Fruit fly (Drosophila melanogaster) whole organism, embryonic: ENCODE data around the gene hry.

Source experiments
- Adf1 ChIP-seq: fragments of 200-800 bp; sonication (Bioruptor generic); IDR thresholded peaks from 2 replicates; pipeline ENCODE4 v1.3.6; 2022; ENCODE audit warnings: missing biosample characterization, missing genetic modification characterization
- Atf3 ChIP-seq: fragments of 200-800 bp; sonication (Bioruptor generic); optimal IDR thresholded peaks from 3 replicates; lab custom pipeline; 2016; ENCODE audit warnings: missing biosample characterization, missing genetic modification characterization
- C15 ChIP-seq: fragments of 200-800 bp; sonication (Bioruptor generic); IDR thresholded peaks from 3 replicates; pipeline ENCODE4 v1.3.6; 2022; ENCODE audit warnings: missing biosample characterization, missing genetic modification characterization
- CG12219 ChIP-seq: fragments of 200-800 bp; sonication (Bioruptor generic); optimal IDR thresholded peaks from 3 replicates; lab custom pipeline; 2018; ENCODE audit warnings: missing biosample characterization, mild to moderate bottlenecking, missing genetic modification characterization
- CG12769 ChIP-seq: fragments of 200-800 bp; sonication (Bioruptor generic); optimal IDR thresholded peaks from 2 replicates; lab custom pipeline; 2019; ENCODE audit warnings: missing biosample characterization, mild to moderate bottlenecking, missing genetic modification characterization, moderate library complexity
- CG17361 ChIP-seq: fragments of 200-800 bp; sonication (Bioruptor generic); IDR thresholded peaks from 3 replicates; pipeline ENCODE4 v1.3.6; 2022; ENCODE audit warnings: missing biosample characterization, missing genetic modification characterization
- CG17829 ChIP-seq: fragments of 200-800 bp; optimal IDR thresholded peaks from 2 replicates; lab custom pipeline; 2019; ENCODE audit warnings: missing biosample characterization, mild to moderate bottlenecking, missing genetic modification characterization, moderate library complexity
- CG31441 ChIP-seq: fragments of 200-800 bp; sonication (Bioruptor generic); IDR thresholded peaks from 2 replicates; pipeline ENCODE4 v1.3.6; 2022; ENCODE audit warnings: missing biosample characterization, missing genetic modification characterization
- CG32767 ChIP-seq: fragments of 200-800 bp; sonication (Bioruptor generic); IDR thresholded peaks from 2 replicates; pipeline ENCODE4 v1.3.6; 2022; ENCODE audit warnings: missing biosample characterization, missing genetic modification characterization
- CG32772 ChIP-seq: fragments of 200-800 bp; sonication (Bioruptor generic); IDR thresholded peaks from 2 replicates; pipeline ENCODE4 v1.3.6; 2022; ENCODE audit warnings: missing biosample characterization, missing genetic modification characterization
- CG6765 ChIP-seq: fragments of 200-800 bp; sonication (Bioruptor generic); optimal IDR thresholded peaks from 3 replicates; lab custom pipeline; 2017; ENCODE audit warnings: missing biosample characterization, mild to moderate bottlenecking, missing genetic modification characterization
- CG6791 ChIP-seq: fragments of 200-800 bp; sonication (Bioruptor generic); IDR thresholded peaks from 3 replicates; pipeline ENCODE4 v1.3.6; 2022; ENCODE audit warnings: missing biosample characterization, missing genetic modification characterization; ENCODE audit not compliant: partially characterized antibody
- CG8765 ChIP-seq: fragments of 200-800 bp; sonication (Bioruptor generic); IDR thresholded peaks from 2 replicates; pipeline ENCODE4 v1.3.6; 2022; ENCODE audit warnings: missing biosample characterization, missing genetic modification characterization
- D ChIP-seq, 2 experiments: fragments of 200-800 bp in 1 of 2; fragments of >200 bp in 1 of 2; sonication (Bioruptor generic) in 1 of 2; optimal IDR thresholded peaks; 2 replicates in 1 of 2; 3 replicates in 1 of 2; lab custom pipeline; 2017; ENCODE audit warnings: mild to moderate bottlenecking in 1 of 2, missing biosample characterization in 1 of 2, missing genetic modification characterization in 1 of 2, missing genetic modification reagents in 1 of 2
- Drgx ChIP-seq: fragments of 200-800 bp; sonication (Bioruptor generic); IDR thresholded peaks from 2 replicates; pipeline ENCODE4 v1.3.6; 2022; ENCODE audit warnings: missing biosample characterization, missing genetic modification characterization
- Ets65A ChIP-seq: fragments of 200-800 bp; sonication (Bioruptor generic); peaks from one replicate; lab custom pipeline; 2016; ENCODE audit warnings: missing biosample characterization, missing genetic modification characterization
- Fer1 ChIP-seq: fragments of 200-800 bp; sonication (Bioruptor generic); optimal IDR thresholded peaks from 2 replicates; lab custom pipeline; 2017; ENCODE audit warnings: missing biosample characterization, mild to moderate bottlenecking, missing genetic modification characterization
- H15 ChIP-seq: fragments of 200-800 bp; sonication (Bioruptor generic); IDR thresholded peaks from 3 replicates; pipeline ENCODE4 v1.3.6; 2022; ENCODE audit warnings: missing biosample characterization, missing genetic modification characterization
- Med ChIP-seq: fragments of 200-800 bp; sonication (Bioruptor generic); peaks from one replicate; lab custom pipeline; 2016; ENCODE audit warnings: missing biosample characterization, missing genetic modification characterization, mild to moderate bottlenecking, inconsistent platforms, moderate library complexity
- Mrtf ChIP-seq: fragments of 200-800 bp; sonication (Bioruptor generic); IDR thresholded peaks from 3 replicates; pipeline ENCODE4 v1.3.6; 2022; ENCODE audit warnings: missing biosample characterization, missing genetic modification characterization
- Optix ChIP-seq: fragments of 200-800 bp; sonication (Bioruptor generic); IDR thresholded peaks from 3 replicates; pipeline ENCODE4 v1.3.6; 2022; ENCODE audit warnings: missing biosample characterization, missing genetic modification characterization
- Pdp1 ChIP-seq, 2 experiments: fragments of 200-800 bp; sonication (Bioruptor generic); optimal IDR thresholded peaks; 3 replicates each; lab custom pipeline; 2016; ENCODE audit warnings: missing biosample characterization in 2 of 2, missing genetic modification characterization in 2 of 2, mild to moderate bottlenecking in 1 of 2, moderate library complexity in 1 of 2
- cg ChIP-seq: fragments of 200-800 bp; sonication (Bioruptor generic); optimal IDR thresholded peaks from 3 replicates; lab custom pipeline; 2019; ENCODE audit warnings: missing biosample characterization, mild to moderate bottlenecking, missing genetic modification characterization, moderate library complexity
- chinmo ChIP-seq: fragments of 200-800 bp; sonication (Bioruptor generic); IDR thresholded peaks from 4 replicates; pipeline ENCODE4 v1.3.6; 2022; ENCODE audit warnings: missing biosample characterization, missing genetic modification characterization; ENCODE audit not compliant: partially characterized antibody
- cwo ChIP-seq: fragments of 200-800 bp; sonication (Bioruptor generic); optimal IDR thresholded peaks from 3 replicates; lab custom pipeline; 2017; ENCODE audit warnings: missing biosample characterization, missing genetic modification characterization, mild to moderate bottlenecking, moderate library complexity, missing genetic modification reagents
- dm ChIP-seq: fragments of 200-800 bp; sonication (Bioruptor generic); optimal IDR thresholded peaks from 3 replicates; lab custom pipeline; 2016; ENCODE audit warnings: missing biosample characterization, missing genetic modification characterization
- gem ChIP-seq: fragments of 200-800 bp; sonication (Bioruptor generic); optimal IDR thresholded peaks from 2 replicates; lab custom pipeline; 2019; ENCODE audit warnings: missing biosample characterization, mild to moderate bottlenecking, missing genetic modification characterization, moderate library complexity
- h ChIP-seq: fragments of >200 bp; optimal IDR thresholded peaks from 2 replicates; lab custom pipeline; 2017
- kay ChIP-seq: fragments of 200-800 bp; sonication (Bioruptor generic); optimal IDR thresholded peaks from 2 replicates; lab custom pipeline; 2016; ENCODE audit warnings: missing biosample characterization, missing genetic modification characterization
- nmo ChIP-seq: fragments of 200-800 bp; sonication (Bioruptor generic); optimal IDR thresholded peaks from 2 replicates; lab custom pipeline; 2018; ENCODE audit warnings: missing biosample characterization, mild to moderate bottlenecking, missing genetic modification characterization, moderate library complexity
- onecut ChIP-seq: fragments of 200-800 bp; sonication (Bioruptor generic); IDR thresholded peaks from 2 replicates; pipeline ENCODE4 v1.3.6; 2022; ENCODE audit warnings: missing biosample characterization, missing genetic modification characterization
- otp ChIP-seq: fragments of 200-800 bp; sonication (Bioruptor generic); IDR thresholded peaks from 3 replicates; pipeline ENCODE4, ENCODE4 v1.3.6; 2022; ENCODE audit warnings: missing biosample characterization, missing genetic modification characterization
- pb ChIP-seq: fragments of 200-800 bp; sonication (Bioruptor generic); optimal IDR thresholded peaks from 3 replicates; lab custom pipeline; 2016; ENCODE audit warnings: missing biosample characterization, missing genetic modification characterization
- rib ChIP-seq: fragments of 200-800 bp; sonication (Bioruptor generic); IDR thresholded peaks from 2 replicates; pipeline ENCODE4 v1.3.6; 2022; ENCODE audit warnings: missing biosample characterization, missing genetic modification characterization
- row ChIP-seq: fragments of 200-800 bp; sonication (Bioruptor generic); IDR thresholded peaks from 3 replicates; pipeline ENCODE4 v1.3.6; 2022; ENCODE audit warnings: missing biosample characterization, missing genetic modification characterization
- sd ChIP-seq: fragments of 200-800 bp; sonication (Bioruptor generic); optimal IDR thresholded peaks from 3 replicates; lab custom pipeline; 2018; ENCODE audit warnings: missing biosample characterization, mild to moderate bottlenecking, missing genetic modification characterization, moderate library complexity
- sens-2 ChIP-seq: fragments of 200-800 bp; sonication (Bioruptor generic); IDR thresholded peaks from 2 replicates; pipeline ENCODE4 v1.3.6; 2022; ENCODE audit warnings: missing biosample characterization, missing genetic modification characterization
- seq ChIP-seq: fragments of 200-800 bp; sonication (Bioruptor generic); IDR thresholded peaks from 2 replicates; pipeline ENCODE4 v1.3.6; 2022; ENCODE audit warnings: missing biosample characterization, missing genetic modification characterization
- sna ChIP-seq: fragments of 200-800 bp; sonication (Bioruptor generic); IDR thresholded peaks from 2 replicates; pipeline ENCODE4 v1.3.6; 2022; ENCODE audit warnings: missing biosample characterization, missing genetic modification characterization; ENCODE audit not compliant: partially characterized antibody
- sug ChIP-seq: fragments of 200-800 bp; optimal IDR thresholded peaks from 2 replicates; lab custom pipeline; 2019; ENCODE audit warnings: missing biosample characterization, mild to moderate bottlenecking, missing genetic modification characterization, moderate library complexity
- tin ChIP-seq: fragments of 200-800 bp; sonication (Bioruptor generic); optimal IDR thresholded peaks from 3 replicates; lab custom pipeline; 2016; ENCODE audit warnings: missing biosample characterization, missing genetic modification characterization
- tup ChIP-seq: fragments of 200-800 bp; sonication (Bioruptor generic); optimal IDR thresholded peaks from 2 replicates; lab custom pipeline; 2016; ENCODE audit warnings: missing biosample characterization, mild to moderate bottlenecking, missing genetic modification characterization, moderate library complexity
- vfl ChIP-seq: fragments of 200-800 bp; sonication (Bioruptor generic); optimal IDR thresholded peaks from 2 replicates; lab custom pipeline; 2016; ENCODE audit warnings: missing biosample characterization, missing genetic modification characterization
- wek ChIP-seq: fragments of 200-800 bp; sonication (Bioruptor generic); optimal IDR thresholded peaks from 3 replicates; lab custom pipeline; 2018; ENCODE audit warnings: missing biosample characterization, mild to moderate bottlenecking, missing genetic modification characterization, moderate library complexity
- yki ChIP-seq: fragments of >200 bp; optimal IDR thresholded peaks from 3 replicates; lab custom pipeline; 2018
- zf30C ChIP-seq: fragments of 200-800 bp; sonication (Bioruptor generic); optimal IDR thresholded peaks from 3 replicates; lab custom pipeline; 2018; ENCODE audit warnings: missing biosample characterization, mild to moderate bottlenecking, missing genetic modification characterization

Gene hry

DNA sequence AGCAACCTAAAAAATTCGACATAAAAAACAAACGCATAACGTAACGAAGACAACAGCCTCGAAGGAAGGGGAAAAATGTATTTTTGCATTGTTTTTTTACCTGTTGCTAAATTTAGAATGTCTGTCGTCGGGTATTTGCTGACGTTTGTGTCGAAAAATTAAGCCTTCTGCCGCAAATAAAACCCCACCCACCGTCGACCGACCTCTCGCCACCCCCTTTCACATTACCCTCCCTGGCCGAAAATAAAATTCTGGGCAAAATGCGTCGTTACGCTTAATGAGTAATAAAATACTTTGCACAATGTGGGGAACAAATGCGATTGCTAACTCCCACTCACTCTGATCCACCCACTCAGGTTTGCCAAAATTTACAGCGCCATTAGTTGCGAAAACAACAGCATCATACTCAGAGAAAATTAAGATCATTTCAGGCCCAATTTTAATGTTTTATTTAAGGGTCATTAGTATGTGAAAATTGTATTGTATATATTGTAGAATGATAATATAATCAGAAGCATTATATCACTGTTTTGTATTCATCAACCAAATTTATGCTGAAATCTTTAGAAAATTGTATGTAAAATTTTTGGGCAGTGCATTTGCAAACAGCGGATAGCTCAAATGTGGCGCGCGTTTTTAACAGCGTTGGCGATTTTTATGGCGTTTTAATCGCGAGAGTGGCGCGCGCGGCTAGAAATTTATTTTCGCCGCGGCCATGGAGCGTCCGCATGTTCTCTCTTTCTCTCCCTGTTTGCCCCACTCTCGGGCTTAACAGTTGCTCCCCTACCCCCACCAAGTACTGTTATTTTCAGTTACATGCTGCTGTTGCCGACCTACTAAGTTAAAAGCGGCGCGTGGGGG, 3.1 kb upstream of the hry start (continued):
- TF ChIP-seq CG32772 (GFP tag; lab: Robert Waterston, UW) (no peak), H15 (GFP tag; lab: Robert Waterston, UW) (no peak), vfl (GFP tag; lab: Kevin White, UChicago) (peak; percentile 20), Optix (GFP tag; lab: Robert Waterston, UW) (no peak), tin (no peak), onecut (GFP tag; lab: Robert Waterston, UW) (no peak), CG12219 (GFP tag; lab: Kevin White, UChicago) (peak; percentile 46), wek (GFP tag; lab: Kevin White, UChicago) (no peak), Fer1 (GFP tag; lab: Kevin White, UChicago) (no peak), kay (GFP tag; lab: Kevin White, UChicago) (no peak), nmo (GFP tag; lab: Kevin White, UChicago) (peak; percentile 38), Adf1 (GFP tag; lab: Robert Waterston, UW) (peak; percentile 60), yki (lab: Kevin White, UChicago) (no peak)
- TF ChIP-seq, all 482 proteins: peak for 146

DNA sequence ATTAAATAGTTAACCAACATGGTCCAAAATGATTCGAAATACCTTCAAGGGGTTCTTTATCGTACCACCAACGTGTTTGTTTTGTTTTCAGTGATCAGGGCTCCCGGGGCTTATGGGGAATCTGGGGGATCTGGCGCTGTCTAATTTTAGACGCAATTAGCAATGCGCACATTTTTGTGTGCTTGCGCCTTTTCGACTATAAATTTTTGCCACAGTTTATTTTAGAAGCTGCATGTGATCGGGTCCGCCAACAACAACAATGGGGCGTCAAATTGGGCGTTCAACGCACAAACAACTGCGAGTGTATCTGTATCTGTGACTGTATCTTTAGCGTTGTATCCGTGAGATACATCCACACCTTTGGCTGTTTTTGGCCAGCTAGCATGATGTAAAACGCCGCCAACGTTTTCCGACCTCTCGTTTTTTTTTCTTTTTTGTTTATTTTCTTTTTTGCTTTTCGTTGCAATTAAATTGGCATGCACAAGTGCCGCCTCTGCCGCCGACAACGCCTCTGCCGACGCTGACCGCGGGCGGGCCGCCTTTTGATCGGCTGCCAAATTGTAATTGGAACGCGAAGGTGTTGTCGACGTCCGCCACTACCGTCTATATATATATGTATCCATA, 2.1 kb upstream of the hry start:
- TF ChIP-seq CG32767 (GFP tag; lab: Robert Waterston, UW) (peak; percentile 53; the same call in 1 of the 2 replicates), CG17829 (no peak), tin (no peak), CG17361 (0 out of 3 replicates have a peak, but pooled peaks have one; percentile 20), CG8765 (GFP tag; lab: Robert Waterston, UW) (peak; percentile 10; the same call in 1 of the 2 replicates), Drgx (peak; percentile 57), Med (GFP tag; lab: Kevin White, UChicago) (peak; percentile 42), vfl (GFP tag; lab: Kevin White, UChicago) (no peak), gem (tag; lab: Kevin White, UChicago) (peak; percentile 4), CG6791 (GFP tag; lab: Robert Waterston, UW) (0 out of 3 replicates have a peak, but pooled peaks have one; percentile 20), CG12769 (tag; lab: Kevin White, UChicago) (peak; percentile 53), cg (GFP tag; lab: Kevin White, UChicago) (peak; percentile 1), tup (GFP tag; lab: Kevin White, UChicago) (no peak), Pdp1 (GFP tag; optimal IDR thresholded peaks at IDR 0.05; lab: Kevin White, UChicago) (peak in 1 of 2 experiments; percentile 19), Ets65A (GFP tag; lab: Kevin White, UChicago) (peak; percentile 52), chinmo (peak; percentile 72; the same call in 1 of the 4 replicates), sd (tag; lab: Kevin White, UChicago) (peak; percentile 52), sug (no peak), Adf1 (GFP tag; lab: Robert Waterston, UW) (peak; percentile 49), row (no peak), cwo (peak; percentile 7), rib (GFP tag; lab: Robert Waterston, UW) (peak; percentile 43; the same call in 1 of the 2 replicates)

DNA sequence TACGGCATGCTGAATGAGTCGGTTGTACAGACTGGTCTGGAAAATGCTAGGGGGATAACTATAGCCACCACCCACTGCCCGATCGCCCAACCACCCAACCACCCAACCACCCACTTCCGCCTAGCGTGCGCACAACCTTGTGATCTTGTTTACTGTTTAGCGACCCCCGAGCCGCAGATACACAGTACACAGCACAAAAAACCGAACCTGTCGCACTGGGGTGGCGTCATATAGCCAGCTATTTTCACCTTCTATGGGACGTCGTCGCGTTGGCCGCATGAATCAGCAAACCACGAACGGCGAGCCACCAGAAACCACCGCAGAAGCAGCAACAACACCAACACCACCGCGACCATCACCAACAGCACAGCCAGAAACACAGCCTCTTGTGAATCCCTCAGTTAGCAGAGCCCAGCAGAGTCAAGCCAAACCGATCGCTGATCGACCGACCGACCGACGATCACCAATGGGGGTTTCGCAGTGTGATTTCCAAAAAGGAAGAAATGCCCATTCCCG, 472 bp upstream of the hry start:
- TF ChIP-seq dm (GFP tag; lab: Kevin White, UChicago) (peak; percentile 17), seq (GFP tag; lab: Robert Waterston, UW) (no peak), D (optimal IDR thresholded peaks at IDR 0.05; lab: Kevin White, UChicago) (no peak), D (GFP tag; optimal IDR thresholded peaks at IDR 0.05; lab: Kevin White, UChicago) (no peak), zf30C (GFP tag; lab: Kevin White, UChicago) (no peak), pb (GFP tag; lab: Kevin White, UChicago) (peak; percentile 20), CG6765 (GFP tag; lab: Kevin White, UChicago) (peak; percentile 22), sens-2 (GFP tag; lab: Robert Waterston, UW) (no peak), Atf3 (GFP tag; lab: Kevin White, UChicago) (peak; percentile 5), CG31441 (no peak), otp (GFP tag; lab: Robert Waterston, UW) (no peak), C15 (no peak), h (no peak), Mrtf (GFP tag; lab: Robert Waterston, UW) (no peak), sna (GFP tag; lab: Robert Waterston, UW) (no peak)
